Worm (Caenorhabditis elegans) whole organism, early embryonic: ENCODE measurements around the gene cyp-13A2.

ENCODE experiments used
- B0310.2 ChIP-seq: sonication (generic microtip); optimal IDR thresholded peaks from 2 replicates; lab custom pipeline; 2016; ENCODE audit warnings: mild to moderate bottlenecking, missing genetic modification characterization, missing compliant biosample characterization
- aly-1 ChIP-seq: sonication (generic microtip); optimal IDR thresholded peaks from 2 replicates; lab custom pipeline; 2016; ENCODE audit warnings: missing genetic modification characterization, missing compliant biosample characterization
- ama-1 ChIP-seq: fragments of 150-350 bp; optimal IDR thresholded peaks from 2 replicates; lab custom pipeline; 2014
- ceh-13 ChIP-seq: fragments of 200-800 bp; sonication (Bioruptor generic); optimal IDR thresholded peaks from 2 replicates; lab custom pipeline; 2018; ENCODE audit warnings: mild to moderate bottlenecking, missing genetic modification characterization, missing compliant biosample characterization
- ceh-36 ChIP-seq: sonication (generic microtip); optimal IDR thresholded peaks from 2 replicates; lab custom pipeline; 2016; ENCODE audit warnings: missing genetic modification characterization, inconsistent platforms, missing compliant biosample characterization
- flt-1 ChIP-seq: fragments of 200-800 bp; sonication (Bioruptor generic); IDR thresholded peaks from 2 replicates; pipeline ENCODE4 v1.3.6; 2022; ENCODE audit warnings: missing genetic modification characterization, missing compliant biosample characterization
- hmbx-1 ChIP-seq: sonication (generic microtip); optimal IDR thresholded peaks from 2 replicates; lab custom pipeline; 2016; ENCODE audit warnings: mild to moderate bottlenecking, missing genetic modification characterization, missing compliant biosample characterization
- pes-1 ChIP-seq: fragments of 200-800 bp; sonication (Bioruptor generic); IDR thresholded peaks from 2 replicates; pipeline ENCODE4 v1.3.6; 2022; ENCODE audit warnings: missing genetic modification reagents, missing genetic modification characterization, missing compliant biosample characterization
- tbx-11 ChIP-seq: fragments of 200-800 bp; sonication (Bioruptor generic); IDR thresholded peaks from 2 replicates; pipeline ENCODE4 v1.3.6; 2022; ENCODE audit warnings: missing genetic modification characterization, missing compliant biosample characterization

ce11 chrII:9831033-9831432 is 43.6 kb upstream of the cyp-13A2 start, which contains the start of gene ZK938.12:
- TF ChIP-seq flt-1 (GFP tag; lab: Robert Waterston, UW) (no peak), tbx-11 (GFP tag; lab: Robert Waterston, UW) (no peak), ama-1 (no peak), ceh-36 (no peak), B0310.2 (tag; lab: Kevin White, UChicago) (no peak), aly-1 (no peak), ceh-13 (GFP tag; lab: Kevin White, UChicago) (no peak), hmbx-1 (tag; lab: Kevin White, UChicago) (no peak), pes-1 (GFP tag; lab: Robert Waterston, UW) (no peak)
